Worm (Caenorhabditis elegans) whole organism, L2 larva: ENCODE data around the gene lido-16.

Experiments used
- C34F6.9 ChIP-seq: fragments of 150-350 bp; optimal IDR thresholded peaks from 2 replicates; lab custom pipeline; 2014; ENCODE audit warnings: missing biosample characterization, missing genetic modification characterization
- F13H6.1 ChIP-seq: sonication (generic microtip); optimal IDR thresholded peaks from 2 replicates; lab custom pipeline; 2016; ENCODE audit warnings: missing genetic modification characterization, missing compliant biosample characterization
- R02D3.7 ChIP-seq: fragments of 150-350 bp; optimal IDR thresholded peaks from 2 replicates; lab custom pipeline; 2014; ENCODE audit warnings: missing biosample characterization, missing genetic modification characterization
- Y55F3AM.14 ChIP-seq: fragments of 200-800 bp; sonication (Bioruptor generic); optimal IDR thresholded peaks from 2 replicates; lab custom pipeline; 2018; ENCODE audit warnings: mild to moderate bottlenecking, missing genetic modification characterization, missing compliant biosample characterization
- ZK546.5 ChIP-seq: sonication (generic microtip); optimal IDR thresholded peaks from 2 replicates; lab custom pipeline; 2017; ENCODE audit warnings: missing biosample characterization, missing genetic modification characterization
- alr-1 ChIP-seq: fragments of 150-350 bp; optimal IDR thresholded peaks from 2 replicates; lab custom pipeline; 2014; ENCODE audit warnings: missing biosample characterization, missing genetic modification characterization
- aly-2 ChIP-seq: fragments of 150-350 bp; optimal IDR thresholded peaks from 2 replicates; lab custom pipeline; 2014; ENCODE audit warnings: missing biosample characterization, missing genetic modification characterization
- ama-1 ChIP-seq: fragments of 150-350 bp; optimal IDR thresholded peaks from 2 replicates; lab custom pipeline; 2018; ENCODE audit warnings: inconsistent platforms
- blmp-1 ChIP-seq: sonication (generic microtip); optimal IDR thresholded peaks from 2 replicates; lab custom pipeline; 2017; ENCODE audit warnings: missing genetic modification characterization, mild to moderate bottlenecking, missing compliant biosample characterization, antibody characterized with exemption, moderate library complexity; ENCODE audit not compliant: insufficient read depth
- ceh-16 ChIP-seq: fragments of 150-350 bp; optimal IDR thresholded peaks from 2 replicates; lab custom pipeline; 2014; ENCODE audit warnings: missing biosample characterization, missing genetic modification characterization
- crh-2 ChIP-seq: sonication (generic microtip); optimal IDR thresholded peaks from 2 replicates; lab custom pipeline; 2017; ENCODE audit warnings: missing biosample characterization, missing genetic modification characterization
- dmd-4 ChIP-seq: sonication (generic microtip); optimal IDR thresholded peaks from 2 replicates; lab custom pipeline; 2017; ENCODE audit warnings: missing biosample characterization, missing genetic modification characterization
- fos-1 ChIP-seq: fragments of 150-350 bp; optimal IDR thresholded peaks from 2 replicates; lab custom pipeline; 2014; ENCODE audit warnings: missing biosample characterization, missing genetic modification characterization
- gmeb-1 ChIP-seq: fragments of 150-350 bp; optimal IDR thresholded peaks from 2 replicates; lab custom pipeline; 2014; ENCODE audit warnings: missing biosample characterization, missing genetic modification characterization
- lin-11 ChIP-seq: fragments of 150-350 bp; sonication (generic microtip); optimal IDR thresholded peaks from 2 replicates; lab custom pipeline; 2014; ENCODE audit warnings: missing biosample characterization, missing genetic modification characterization, inconsistent platforms, mixed read lengths
- lin-13 ChIP-seq: fragments of 150-350 bp; optimal IDR thresholded peaks from 2 replicates; lab custom pipeline; 2014; ENCODE audit warnings: missing biosample characterization, missing genetic modification reagents, missing genetic modification characterization
- lin-39 ChIP-seq: fragments of 150-350 bp; optimal IDR thresholded peaks from 2 replicates; lab custom pipeline; 2014; ENCODE audit warnings: missing biosample characterization, missing genetic modification reagents, missing genetic modification characterization
- mab-5 ChIP-seq: fragments of 150-350 bp; optimal IDR thresholded peaks from 2 replicates; lab custom pipeline; 2014; ENCODE audit warnings: missing biosample characterization, missing genetic modification characterization
- mbf-1 ChIP-seq: sonication (generic microtip); optimal IDR thresholded peaks from 2 replicates; lab custom pipeline; 2017; ENCODE audit warnings: missing biosample characterization, missing genetic modification characterization
- mdl-1 ChIP-seq, 2 experiments: fragments of 150-350 bp in 1 of 2; sonication (generic microtip) in 1 of 2; optimal IDR thresholded peaks; 2 replicates each; lab custom pipeline; 2017; ENCODE audit warnings: missing biosample characterization in 2 of 2, missing genetic modification characterization in 2 of 2
- nhr-10 ChIP-seq: sonication (generic microtip); optimal IDR thresholded peaks from 2 replicates; lab custom pipeline; 2017; ENCODE audit warnings: missing biosample characterization, missing genetic modification characterization
- nhr-12 ChIP-seq: fragments of 150-350 bp; optimal IDR thresholded peaks from 2 replicates; lab custom pipeline; 2014; ENCODE audit warnings: missing biosample characterization, missing genetic modification characterization
- nhr-129 ChIP-seq: fragments of 150-350 bp; optimal IDR thresholded peaks from 2 replicates; lab custom pipeline; 2014; ENCODE audit warnings: missing biosample characterization, missing genetic modification characterization
- nhr-21 ChIP-seq: fragments of 150-350 bp; optimal IDR thresholded peaks from 2 replicates; lab custom pipeline; 2014; ENCODE audit warnings: missing biosample characterization, missing genetic modification characterization
- nhr-23 ChIP-seq: fragments of 150-350 bp; optimal IDR thresholded peaks from 2 replicates; lab custom pipeline; 2014; ENCODE audit warnings: missing biosample characterization, missing genetic modification reagents, missing genetic modification characterization
- nhr-237 ChIP-seq: fragments of 150-350 bp; optimal IDR thresholded peaks from 2 replicates; lab custom pipeline; 2014; ENCODE audit warnings: missing biosample characterization, missing genetic modification characterization
- nhr-25 ChIP-seq: fragments of 150-350 bp; sonication (generic microtip); optimal IDR thresholded peaks from 3 replicates; lab custom pipeline; 2014; ENCODE audit warnings: missing biosample characterization, missing genetic modification characterization
- nhr-77 ChIP-seq: fragments of 150-350 bp; optimal IDR thresholded peaks from 2 replicates; lab custom pipeline; 2014; ENCODE audit warnings: missing biosample characterization, missing genetic modification characterization
- skn-1 ChIP-seq: sonication (generic microtip); optimal IDR thresholded peaks from 2 replicates; lab custom pipeline; 2017; ENCODE audit warnings: missing biosample characterization, missing genetic modification characterization
- sma-3 ChIP-seq: sonication (generic microtip); optimal IDR thresholded peaks from 2 replicates; lab custom pipeline; 2016; ENCODE audit warnings: missing genetic modification reagents, missing genetic modification characterization, missing compliant biosample characterization
- sma-9 ChIP-seq, 2 experiments: fragments of 150-350 bp in 1 of 2; sonication (generic microtip) in 1 of 2; optimal IDR thresholded peaks; 2 replicates each; lab custom pipeline; 2014 to 2016; ENCODE audit warnings: missing genetic modification characterization in 2 of 2, mild to moderate bottlenecking in 1 of 2, missing biosample characterization in 1 of 2, missing compliant biosample characterization in 1 of 2, missing genetic modification reagents in 1 of 2, moderate library complexity in 1 of 2
- unc-39 ChIP-seq: fragments of 150-350 bp; optimal IDR thresholded peaks from 2 replicates; lab custom pipeline; 2014; ENCODE audit warnings: missing biosample characterization, missing genetic modification characterization
- unc-62 ChIP-seq: fragments of 150-350 bp; optimal IDR thresholded peaks from 2 replicates; lab custom pipeline; 2014; ENCODE audit warnings: missing biosample characterization, missing genetic modification reagents, missing genetic modification characterization
- ztf-1 ChIP-seq: fragments of 200-800 bp; sonication (Bioruptor generic); conservative IDR thresholded peaks from 2 replicates; pipeline ENCODE4 v1.3.6; 2022; ENCODE audit warnings: missing genetic modification characterization, missing compliant biosample characterization
- ztf-11 ChIP-seq: sonication (generic microtip); optimal IDR thresholded peaks from 2 replicates; lab custom pipeline; 2017; ENCODE audit warnings: missing biosample characterization, missing genetic modification characterization

Gene lido-16

ce11 chrII:6513357-6513756 lies 28.6 kb upstream of the lido-16 start:
- TF ChIP-seq blmp-1: no peak
- TF ChIP-seq unc-39 (tag; lab: Kevin White, UChicago): no peak
- no peak for TF ChIP-seq fos-1 (tag; lab: Kevin White, UChicago)
- TF ChIP-seq skn-1: no peak
- no peak for TF ChIP-seq ztf-1 (GFP tag; lab: Robert Waterston, UW)
- TF ChIP-seq mbf-1 (tag; lab: Kevin White, UChicago): no peak

- TF ChIP-seq nhr-21 (tag; lab: Kevin White, UChicago): no peak
- no peak for TF ChIP-seq alr-1 (tag; lab: Kevin White, UChicago)
- no peak for TF ChIP-seq gmeb-1 (tag; lab: Kevin White, UChicago)
- no peak for TF ChIP-seq unc-39 (tag; lab: Kevin White, UChicago)
- peak; percentile 35 for TF ChIP-seq C34F6.9 (tag; lab: Kevin White, UChicago)
These were observed 18.1 kb upstream of the lido-16 start, which contains the start of gene R05G9.1 for ce11 chrII:6502826-6503225. Gene R05G9.1, plus strand, starts transcription at chrII:6503168.

ce11 chrII:6501420-6501819 lies 16.6 kb upstream of the lido-16 start, which contains the start of gene R05G9.3:
Gene R05G9.3, minus strand, starts transcription at chrII:6501520.
- TF ChIP-seq gmeb-1 (tag; lab: Kevin White, UChicago): no peak
- no peak for TF ChIP-seq mab-5 (tag; lab: Kevin White, UChicago)
- TF ChIP-seq mdl-1 (tag; optimal IDR thresholded peaks at IDR 0.05; lab: Kevin White, UChicago): no peak
- TF ChIP-seq nhr-12: no peak
- no peak for TF ChIP-seq sma-9 (GFP tag; optimal IDR thresholded peaks at IDR 0.05; lab: Kevin White, UChicago)
- no peak for TF ChIP-seq sma-9 (tag; optimal IDR thresholded peaks at IDR 0.05; lab: Kevin White, UChicago)
- no peak for TF ChIP-seq crh-2
- no peak for TF ChIP-seq aly-2 (tag; lab: Kevin White, UChicago)
- no peak for TF ChIP-seq Y55F3AM.14 (GFP tag; lab: Kevin White, UChicago)
- no peak for TF ChIP-seq R02D3.7 (tag; lab: Kevin White, UChicago)
- TF ChIP-seq nhr-10: no peak
- no peak for TF ChIP-seq unc-39 (tag; lab: Kevin White, UChicago)
- no peak for TF ChIP-seq ZK546.5 (tag; lab: Kevin White, UChicago)
- TF ChIP-seq nhr-23 (tag; lab: Kevin White, UChicago): no peak

- TF ChIP-seq nhr-129 (tag; lab: Kevin White, UChicago) (no peak), ztf-1 (GFP tag; lab: Robert Waterston, UW) (no peak), mab-5 (tag; lab: Kevin White, UChicago) (no peak), skn-1 (no peak), sma-3 (GFP tag; lab: Kevin White, UChicago) (no peak), lin-39 (tag; lab: Kevin White, UChicago) (no peak), ceh-16 (no peak), alr-1 (tag; lab: Kevin White, UChicago) (no peak), nhr-12 (no peak), ama-1 (lab: Kevin White, UChicago) (no peak), nhr-25 (tag; lab: Kevin White, UChicago) (no peak), dmd-4 (tag; lab: Kevin White, UChicago) (no peak), nhr-237 (tag; lab: Kevin White, UChicago) (no peak), lin-13 (GFP tag; lab: Kevin White, UChicago) (no peak), nhr-77 (tag; lab: Kevin White, UChicago) (no peak), nhr-10 (no peak), ztf-11 (no peak), F13H6.1 (no peak), nhr-23 (tag; lab: Kevin White, UChicago) (no peak), lin-11 (tag; lab: Kevin White, UChicago) (no peak)
- TF ChIP-seq, all 48 proteins: peak for 0
These were observed 15.4 kb upstream of the lido-16 start, which contains the start of gene R05G9.5 for ce11 chrII:6500161-6500560. Gene R05G9.5, minus strand, starts transcription at chrII:6500261.

- no peak for TF ChIP-seq lin-13 (GFP tag; lab: Kevin White, UChicago)
- no peak for TF ChIP-seq blmp-1
- TF ChIP-seq unc-39 (tag; lab: Kevin White, UChicago): no peak
- no peak for TF ChIP-seq unc-62
- no peak for TF ChIP-seq gmeb-1 (tag; lab: Kevin White, UChicago)
- TF ChIP-seq nhr-237 (tag; lab: Kevin White, UChicago): no peak
These were observed 14.3 kb upstream of the lido-16 start, which contains the start of gene twk-49 for ce11 chrII:6499067-6499466. Gene twk-49, minus strand, starts transcription at chrII:6499167.
